Fruit fly (Drosophila melanogaster) whole organism, larva: ENCODE data around the gene ari-1.
A peak's percentile ranks its signal among the peaks of the same experiment; 100 is the strongest.

ENCODE experiments used
- noc ChIP-seq: fragments of 200-800 bp; sonication (Bioruptor generic); optimal IDR thresholded peaks from 3 replicates; lab custom pipeline; 2019; ENCODE audit warnings: missing biosample characterization, mild to moderate bottlenecking, missing genetic modification characterization, moderate library complexity

The ari-1 gene

DNA sequence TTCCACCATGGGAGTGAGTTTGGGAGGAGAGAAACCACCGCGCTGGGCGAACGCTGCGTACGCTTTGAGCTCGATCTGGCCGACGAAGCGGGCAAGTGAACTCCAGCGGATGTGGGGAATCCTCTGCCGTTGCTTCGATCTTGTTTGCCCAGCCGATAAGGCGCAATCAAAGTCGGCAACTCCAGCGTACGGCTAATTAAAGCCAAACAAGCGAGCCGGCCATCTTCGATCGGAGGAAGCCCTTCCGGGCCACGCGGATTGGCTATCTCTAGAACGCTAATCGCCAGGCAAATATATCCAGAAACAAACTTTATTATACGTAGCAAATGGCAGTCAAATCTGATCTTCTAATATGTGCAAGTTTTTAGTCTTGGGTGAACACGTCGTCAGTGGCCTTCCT lies 49.2 kb downstream of the ari-1 start, which contains the start of gene CG7536:
Gene CG7536, minus strand, starts transcription at position 101 of the 400 bp plus-strand sequence.
- TF ChIP-seq noc: no peak

- peak; percentile 84 for TF ChIP-seq noc
These were observed 52.1 kb downstream of the ari-1 start, which contains the start of gene Ada3 for dm6 chrX:18085470-18085797. Gene Ada3 (plus strand): TSS chrX:18085761.

- no peak for TF ChIP-seq noc
These were observed 52.7 kb downstream of the ari-1 start for dm6 chrX:18084614-18085469.

DNA sequence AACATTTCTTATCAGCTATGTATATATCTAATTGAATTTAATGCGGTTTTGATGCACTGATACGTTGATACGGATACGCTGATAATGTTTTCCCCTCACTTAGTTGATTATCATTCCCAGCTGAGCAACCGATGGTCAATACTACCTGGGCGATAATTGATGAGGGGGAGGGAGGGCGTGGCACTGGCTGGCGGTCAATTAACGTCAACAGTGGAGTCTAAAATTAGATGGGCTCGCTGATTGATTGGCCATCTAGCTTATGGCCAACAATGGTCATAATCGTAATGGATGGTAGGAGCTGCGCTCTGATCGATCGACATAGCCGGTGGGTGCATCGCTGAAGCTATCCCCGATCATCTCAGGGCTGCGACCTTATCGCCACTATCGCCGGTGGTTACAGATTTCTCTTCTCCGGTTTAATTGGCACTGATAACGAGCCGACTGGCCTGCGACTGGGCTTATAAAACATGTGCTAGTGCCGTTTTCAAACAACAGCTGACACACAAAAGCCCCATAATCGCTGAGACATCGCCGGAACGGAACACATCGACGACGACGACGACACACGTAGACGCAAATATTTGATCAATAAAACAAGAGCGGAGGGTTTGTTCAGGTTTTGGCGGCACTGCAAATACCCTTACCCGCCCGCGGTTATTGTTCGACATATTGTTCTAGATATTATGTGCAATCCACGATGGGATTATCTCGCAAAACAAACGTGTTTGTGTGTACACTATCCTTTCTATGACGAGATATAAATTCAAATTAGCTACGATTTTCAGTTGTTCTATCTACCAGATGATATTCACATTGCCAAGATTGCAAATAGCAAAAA lies 53.8 kb downstream of the ari-1 start:
- no peak for TF ChIP-seq noc

DNA sequence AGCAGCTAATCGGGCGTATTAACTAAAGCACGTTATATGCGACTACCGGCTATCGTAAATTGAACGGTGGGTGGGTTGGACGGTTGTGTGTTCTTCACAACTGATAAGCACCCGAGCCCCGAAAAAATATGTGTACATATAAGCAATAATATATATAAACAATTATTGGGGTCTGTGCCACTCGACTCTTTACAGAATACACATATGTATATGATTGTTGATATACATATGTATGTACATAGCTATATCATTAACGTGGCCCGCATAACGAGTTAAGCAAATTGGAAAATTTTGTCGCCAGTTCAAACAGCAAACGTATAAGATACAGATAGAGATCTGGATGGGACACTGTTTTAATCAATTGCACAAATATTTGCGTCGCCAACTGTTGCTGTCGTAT lies 54.9 kb downstream of the ari-1 start:
- TF ChIP-seq noc: no peak
